Worm (Caenorhabditis elegans): ENCODE data around the gene srg-23.

ce11 chrII:3062876-3063275 is 33.1 kb downstream of the srg-23 start:
- no peak for TF ChIP-seq dmd-4 (tag; optimal IDR thresholded peaks at IDR 0.05)
- no peak for TF ChIP-seq mab-5 (tag; optimal IDR thresholded peaks at IDR 0.05)
- TF ChIP-seq egl-27 (tag; optimal IDR thresholded peaks at IDR 0.05): no peak
- TF ChIP-seq ZK546.5 (tag; optimal IDR thresholded peaks at IDR 0.05): no peak
- TF ChIP-seq snpc-4 (tag; optimal IDR thresholded peaks at IDR 0.05): no peak
- TF ChIP-seq unc-62 (GFP tag; optimal IDR thresholded peaks at IDR 0.05): no peak
- TF ChIP-seq nhr-23 (tag; optimal IDR thresholded peaks at IDR 0.05): no peak
- no peak for TF ChIP-seq nhr-6 (tag; optimal IDR thresholded peaks at IDR 0.05)
- no peak for TF ChIP-seq lin-39 (tag; optimal IDR thresholded peaks at IDR 0.05)
- no peak for TF ChIP-seq elt-3 (tag; optimal IDR thresholded peaks at IDR 0.05)
- no peak for TF ChIP-seq unc-39 (tag; optimal IDR thresholded peaks at IDR 0.05)
- TF ChIP-seq unc-55 (GFP tag; optimal IDR thresholded peaks at IDR 0.05): no peak
- TF ChIP-seq nhr-237 (tag; optimal IDR thresholded peaks at IDR 0.05): no peak
- TF ChIP-seq R02D3.7 (tag; optimal IDR thresholded peaks at IDR 0.05): no peak
